Fruit fly (Drosophila melanogaster): ENCODE data around the gene CG17147.
A peak's percentile ranks its signal among the peaks of the same experiment; 100 is the strongest.

Gene CG17147

DNA sequence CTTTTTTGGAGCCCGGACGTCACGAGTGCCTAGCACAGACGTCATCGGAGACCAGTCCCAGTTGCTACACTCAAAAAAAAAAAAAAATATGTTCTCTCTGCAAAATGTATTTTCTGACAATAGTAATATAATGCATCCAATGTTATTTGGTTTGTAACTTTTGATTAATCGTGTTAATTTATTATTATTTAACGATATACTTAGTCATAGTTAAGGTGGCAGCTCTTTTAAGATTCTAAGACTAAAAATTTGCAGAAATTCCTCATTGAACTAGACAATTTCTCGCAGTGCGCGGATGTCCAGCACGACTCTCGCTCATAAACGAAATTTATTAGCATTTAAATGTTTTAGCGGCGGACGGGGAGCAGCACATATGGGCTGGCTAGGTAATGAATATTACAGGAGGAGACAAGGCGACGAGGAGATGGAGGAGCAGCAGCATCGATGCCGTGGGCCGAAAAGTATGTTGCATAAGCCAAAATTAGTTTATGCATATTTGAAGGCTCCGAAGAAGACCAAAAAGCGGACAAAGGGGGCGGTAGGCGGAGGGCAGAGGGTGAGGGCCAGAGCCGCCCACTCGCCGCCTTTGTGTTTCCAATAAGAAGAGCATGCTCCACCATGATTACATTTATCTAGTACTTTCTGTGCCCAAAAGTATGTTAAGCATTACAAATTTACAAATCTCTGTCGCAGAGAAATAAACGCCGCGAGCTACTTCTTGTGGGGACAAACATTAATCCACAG, 40.2 kb upstream of the CG17147 start (continued):
- TF ChIP-seq cas (GFP tag; IDR thresholded peaks at IDR 0.05) (no peak), CG17186 (GFP tag; optimal IDR thresholded peaks at IDR 0.05) (no peak), kni (GFP tag; optimal IDR thresholded peaks at IDR 0.05) (no peak), CG17385 (GFP tag; optimal IDR thresholded peaks at IDR 0.05) (peak; percentile 48), CG4730 (GFP tag; IDR thresholded peaks at IDR 0.05) (no peak), ttk (GFP tag; IDR thresholded peaks at IDR 0.05) (no peak; the same call in 1 of the 2 replicates), CG13123 (GFP tag; optimal IDR thresholded peaks at IDR 0.05) (peak; percentile 6), fru (optimal IDR thresholded peaks at IDR 0.05) (no peak), CG10543 (GFP tag; optimal IDR thresholded peaks at IDR 0.05) (peak; percentile 3), chinmo (GFP tag; IDR thresholded peaks at IDR 0.05; ENCODE audit: partially characterized antibody) (no peak), dm (GFP tag; optimal IDR thresholded peaks at IDR 0.05) (no peak), inv (GFP tag; IDR thresholded peaks at IDR 0.05; ENCODE audit: partially characterized antibody) (no peak), CG18764 (GFP tag; optimal IDR thresholded peaks at IDR 0.05) (no peak), CG12219 (GFP tag; optimal IDR thresholded peaks at IDR 0.05) (no peak), gem (tag; optimal IDR thresholded peaks at IDR 0.05) (peak; percentile 75), Gsc (GFP tag; IDR thresholded peaks at IDR 0.05) (no peak), ems (GFP tag; optimal IDR thresholded peaks at IDR 0.05) (no peak), CG4328 (GFP tag; optimal IDR thresholded peaks at IDR 0.05) (no peak), unc-4 (GFP tag; IDR thresholded peaks at IDR 0.05; ENCODE audit: partially characterized antibody) (no peak), CG13424 (tag; optimal IDR thresholded peaks at IDR 0.05) (peak; percentile 60), al (GFP tag; IDR thresholded peaks at IDR 0.05) (peak; percentile 51), pum (GFP tag; optimal IDR thresholded peaks at IDR 0.05) (no peak), CG34376 (GFP tag; optimal IDR thresholded peaks at IDR 0.05) (no peak), CG3847 (GFP tag; IDR thresholded peaks at IDR 0.05) (0 out of 2 replicates have a peak, but pooled peaks have one; percentile 8), tll (GFP tag; optimal IDR thresholded peaks at IDR 0.05) (no peak), Abd-B (GFP tag; optimal IDR thresholded peaks at IDR 0.05) (peak; percentile 39), CG4404 (GFP tag; IDR thresholded peaks at IDR 0.05) (peak; percentile 29; the same call in 1 of the 2 replicates), Myb (GFP tag; optimal IDR thresholded peaks at IDR 0.05) (no peak), CG31365 (tag; optimal IDR thresholded peaks at IDR 0.05) (no peak), maf-S (GFP tag; optimal IDR thresholded peaks at IDR 0.05) (no peak), CG8359 (GFP tag; optimal IDR thresholded peaks at IDR 0.05; ENCODE audit: borderline replicate concordance) (no peak), Nf-YA (GFP tag; IDR thresholded peaks at IDR 0.05) (no peak; the same call in 1 of the 2 replicates), CG3163 (GFP tag; optimal IDR thresholded peaks at IDR 0.05) (no peak), CG10321 (GFP tag; IDR thresholded peaks at IDR 0.05) (no peak), vfl (GFP tag; optimal IDR thresholded peaks at IDR 0.05) (no peak), CG18476 (GFP tag; optimal IDR thresholded peaks at IDR 0.05) (peak; percentile 32), CG1832 (GFP tag; optimal IDR thresholded peaks at IDR 0.05) (no peak), CG8924 (tag; optimal IDR thresholded peaks at IDR 0.05) (peak; percentile 31), Ssrp (tag; optimal IDR thresholded peaks at IDR 0.05) (peak; percentile 54), Tbp (GFP tag; optimal IDR thresholded peaks at IDR 0.05) (no peak), aop (GFP tag; IDR thresholded peaks at IDR 0.05) (no peak), CG4360 (GFP tag; IDR thresholded peaks at IDR 0.05) (no peak), Hsf (GFP tag; optimal IDR thresholded peaks at IDR 0.05) (peak; percentile 64), Dfd (GFP tag; optimal IDR thresholded peaks at IDR 0.05) (no peak), trem (tag; optimal IDR thresholded peaks at IDR 0.05) (no peak), Oli (tag; optimal IDR thresholded peaks at IDR 0.05) (peak; percentile 48), az2 (GFP tag; optimal IDR thresholded peaks at IDR 0.05) (peak; percentile 22), CG11723 (GFP tag; optimal IDR thresholded peaks at IDR 0.05) (peak; percentile 28), E2f1 (GFP tag; IDR thresholded peaks at IDR 0.05) (peak; percentile 44; the same call in 1 of the 2 replicates), wor (GFP tag; IDR thresholded peaks at IDR 0.05) (no peak)

Data from whole organism, embryonic.